Fruit fly (Drosophila melanogaster) whole organism, wandering third instar larva: Measurements from ENCODE around the gene eater.

Experiments used
- Hr78 ChIP-seq: fragments of >200 bp; optimal IDR thresholded peaks from 2 replicates; lab custom pipeline; 2017; ENCODE audit warnings: missing biosample characterization, missing genetic modification characterization
- dmrt93B ChIP-seq: fragments of 200-800 bp; sonication (Bioruptor generic); optimal IDR thresholded peaks from 2 replicates; lab custom pipeline; 2018; ENCODE audit warnings: missing biosample characterization, mild to moderate bottlenecking, missing genetic modification characterization
- dsf ChIP-seq: sonication (Bioruptor generic); optimal IDR thresholded peaks from 2 replicates; lab custom pipeline; 2016; ENCODE audit warnings: missing biosample characterization, missing genetic modification characterization, borderline replicate concordance
- psq ChIP-seq: fragments of 200-800 bp; sonication (Bioruptor generic); optimal IDR thresholded peaks from 3 replicates; lab custom pipeline; 2017; ENCODE audit warnings: missing biosample characterization, mild to moderate bottlenecking, missing genetic modification characterization, moderate library complexity

DNA sequence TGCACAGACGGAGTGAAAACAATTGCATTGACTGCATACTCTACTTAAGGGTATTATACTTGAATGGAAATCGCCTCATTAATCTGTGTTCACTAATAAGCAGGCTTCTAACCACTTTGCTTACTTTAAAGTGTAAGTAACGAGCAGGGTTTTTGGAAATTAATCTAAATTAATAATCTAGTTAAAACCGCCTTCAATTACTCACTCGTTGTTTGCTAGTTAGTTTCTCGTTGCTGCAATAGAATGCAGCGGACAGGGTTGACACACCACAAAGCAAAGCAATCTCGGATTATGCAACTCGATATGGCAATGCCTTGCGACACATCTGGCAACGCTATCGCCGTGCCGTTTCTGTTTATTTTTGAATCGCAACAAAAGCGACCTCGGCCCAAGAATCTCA is 40.5 kb upstream of the eater start:
- no peak for TF ChIP-seq Hr78 (GFP tag; lab: Kevin White, UChicago)
- no peak for TF ChIP-seq dmrt93B
- TF ChIP-seq psq (GFP tag; lab: Kevin White, UChicago), result peak; percentile 19
- TF ChIP-seq dsf, result no peak
